Fruit fly (Drosophila melanogaster): ENCODE results near the gene crn.
A peak's percentile ranks its signal among the peaks of the same experiment; 100 is the strongest.

The crn gene

DNA sequence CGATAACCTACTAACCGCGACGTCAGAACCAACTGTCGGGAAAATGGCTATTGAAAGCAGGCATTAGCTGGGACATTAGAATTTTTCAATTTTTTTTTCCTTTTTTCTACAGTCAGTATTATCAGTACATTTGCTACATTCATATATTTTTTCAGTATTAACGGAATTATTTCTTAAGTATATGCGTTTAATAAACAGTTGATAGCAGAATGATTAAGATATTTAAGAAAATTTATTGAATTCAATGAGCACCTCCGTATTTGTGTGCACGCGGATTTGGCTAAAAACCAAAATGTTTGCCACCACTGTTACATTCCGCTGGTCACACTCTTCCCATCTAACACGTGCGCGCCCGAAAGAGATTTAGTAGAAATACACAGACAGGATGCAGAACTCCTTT lies 12.7 kb upstream of the crn start, which contains the start of the genes temp and CG3071 (continued):
- TF ChIP-seq CG32532 (GFP tag; IDR thresholded peaks at IDR 0.05): peak; percentile 60
- peak; percentile 28 for TF ChIP-seq Dad (GFP tag; optimal IDR thresholded peaks at IDR 0.05)
- peak; percentile 56 for TF ChIP-seq Ssrp (tag; optimal IDR thresholded peaks at IDR 0.05)
- TF ChIP-seq CG13894 (tag; optimal IDR thresholded peaks at IDR 0.05): peak; percentile 63
- TF ChIP-seq slp2 (GFP tag; optimal IDR thresholded peaks at IDR 0.05): no peak
- no peak for TF ChIP-seq NC2α (GFP tag; optimal IDR thresholded peaks at IDR 0.05)
- TF ChIP-seq grau (tag; optimal IDR thresholded peaks at IDR 0.05): peak; percentile 73
- TF ChIP-seq Lhr (GFP tag; optimal IDR thresholded peaks at IDR 0.05): no peak
- TF ChIP-seq rib (GFP tag; IDR thresholded peaks at IDR 0.05): 0 out of 2 replicates have a peak, but pooled peaks have one; percentile 39
- 0 out of 2 replicates have a peak, but pooled peaks have one; percentile 41 for TF ChIP-seq CG7372 (GFP tag; IDR thresholded peaks at IDR 0.05)
- TF ChIP-seq CG31441 (GFP tag; IDR thresholded peaks at IDR 0.05): no peak; the same call in 1 of the 2 replicates
- peak; percentile 52; the same call in 1 of the 2 replicates for TF ChIP-seq Xrp1 (GFP tag; IDR thresholded peaks at IDR 0.05)
- TF ChIP-seq CG8478 (optimal IDR thresholded peaks at IDR 0.05): no peak
- peak; percentile 4 for TF ChIP-seq CG1529 (GFP tag; optimal IDR thresholded peaks at IDR 0.05)
- peak; percentile 69 for TF ChIP-seq shn (GFP tag; optimal IDR thresholded peaks at IDR 0.05)
- no peak; the same call in 1 of the 2 replicates for TF ChIP-seq sisA (GFP tag; IDR thresholded peaks at IDR 0.05)
- no peak for TF ChIP-seq amos (GFP tag; IDR thresholded peaks at IDR 0.05; ENCODE audit: partially characterized antibody)
- no peak for TF ChIP-seq dati (GFP tag; IDR thresholded peaks at IDR 0.05)
- TF ChIP-seq CG4730 (GFP tag; IDR thresholded peaks at IDR 0.05): no peak
- TF ChIP-seq Meics (GFP tag; optimal IDR thresholded peaks at IDR 0.05): peak; percentile 59
- TF ChIP-seq CG10654 (GFP tag; optimal IDR thresholded peaks at IDR 0.05): peak; percentile 9
- TF ChIP-seq grn (GFP tag; optimal IDR thresholded peaks at IDR 0.05): no peak
- TF ChIP-seq CG17612 (GFP tag; IDR thresholded peaks at IDR 0.05): no peak
- no peak for TF ChIP-seq bowl (GFP tag; IDR thresholded peaks at IDR 0.05)
- no peak for TF ChIP-seq CkIIα-i1 (GFP tag; IDR thresholded peaks at IDR 0.05)
- TF ChIP-seq Hr78 (GFP tag; optimal IDR thresholded peaks at IDR 0.05): no peak
- TF ChIP-seq hbn (GFP tag; IDR thresholded peaks at IDR 0.05; ENCODE audit: partially characterized antibody): no peak
- peak; percentile 10 for TF ChIP-seq psq (GFP tag; optimal IDR thresholded peaks at IDR 0.05)
- no peak for TF ChIP-seq H15 (GFP tag; IDR thresholded peaks at IDR 0.05)
- TF ChIP-seq chm (GFP tag; IDR thresholded peaks at IDR 0.05): no peak
- TF ChIP-seq C15 (GFP tag; IDR thresholded peaks at IDR 0.05): no peak
- peak; percentile 13 for TF ChIP-seq Dp (GFP tag; optimal IDR thresholded peaks at IDR 0.05)
- peak; percentile 95 for TF ChIP-seq sens (GFP tag)
- peak; percentile 61 for TF ChIP-seq HmgZ (tag; optimal IDR thresholded peaks at IDR 0.05)
- TF ChIP-seq Ravus (GFP tag; IDR thresholded peaks at IDR 0.05): no peak
- TF ChIP-seq CG1647 (GFP tag; optimal IDR thresholded peaks at IDR 0.05): no peak
- no peak for TF ChIP-seq unc-4 (GFP tag; IDR thresholded peaks at IDR 0.05; ENCODE audit: partially characterized antibody)
- TF ChIP-seq CG2678 (tag; optimal IDR thresholded peaks at IDR 0.05): peak; percentile 77
- no peak for TF ChIP-seq repo (GFP tag; optimal IDR thresholded peaks at IDR 0.05)
- peak; percentile 72 for TF ChIP-seq Hr3 (GFP tag; optimal IDR thresholded peaks at IDR 0.05)
- peak; percentile 79 for TF ChIP-seq CG10543 (GFP tag; optimal IDR thresholded peaks at IDR 0.05)
- no peak; the same call in 1 of the 2 replicates for TF ChIP-seq onecut (GFP tag; IDR thresholded peaks at IDR 0.05)
- peak; percentile 8 for TF ChIP-seq CG6683 (GFP tag; optimal IDR thresholded peaks at IDR 0.05)
- TF ChIP-seq CG3995 (GFP tag; optimal IDR thresholded peaks at IDR 0.05): peak; percentile 9
- no peak for TF ChIP-seq h (optimal IDR thresholded peaks at IDR 0.05)
- peak; percentile 25 for TF ChIP-seq caup (GFP tag; optimal IDR thresholded peaks at IDR 0.05; ENCODE audit: severe bottlenecking)
- TF ChIP-seq CG14441 (GFP tag; IDR thresholded peaks at IDR 0.05): peak; percentile 45; the same call in 1 of the 2 replicates
- 0 out of 3 replicates have a peak, but pooled peaks have one; percentile 25 for TF ChIP-seq CG16813 (GFP tag; IDR thresholded peaks at IDR 0.05; ENCODE audit: partially characterized antibody)
- no peak for TF ChIP-seq CrebB (tag; optimal IDR thresholded peaks at IDR 0.05)
- TF ChIP-seq Kr (GFP tag; optimal IDR thresholded peaks at IDR 0.05): no peak
- peak; percentile 81 for TF ChIP-seq hkb (optimal IDR thresholded peaks at IDR 0.05)
- TF ChIP-seq hkb (GFP tag; IDR thresholded peaks at IDR 0.05): no peak
